Worm (Caenorhabditis elegans) whole organism, L4 larva: ENCODE results near the gene str-44.

Source experiments
- F26F4.8 ChIP-seq: fragments of 200-800 bp; sonication (Bioruptor generic); conservative IDR thresholded peaks from 2 replicates; pipeline ENCODE4 v1.3.6; 2022; ENCODE audit warnings: missing genetic modification characterization, missing compliant biosample characterization
- attf-4 ChIP-seq: sonication (generic microtip); optimal IDR thresholded peaks from 3 replicates; lab custom pipeline; 2017; ENCODE audit warnings: missing biosample characterization, missing genetic modification characterization
- ceh-82 ChIP-seq: sonication (generic microtip); optimal IDR thresholded peaks from 2 replicates; lab custom pipeline; 2017; ENCODE audit warnings: missing biosample characterization, missing genetic modification characterization
- mxl-2 ChIP-seq: fragments of 200-800 bp; sonication (Bioruptor generic); conservative IDR thresholded peaks from 2 replicates; pipeline ENCODE4 v1.3.6; 2022; ENCODE audit warnings: missing genetic modification reagents, missing genetic modification characterization, missing compliant biosample characterization
- nhr-76 ChIP-seq: fragments of 150-350 bp; optimal IDR thresholded peaks from 2 replicates; lab custom pipeline; 2014; ENCODE audit warnings: missing biosample characterization, missing genetic modification characterization
- zfp-3 ChIP-seq: fragments of 200-800 bp; sonication (Bioruptor generic); conservative IDR thresholded peaks from 2 replicates; pipeline ENCODE4 v1.3.6; 2022; ENCODE audit warnings: missing genetic modification reagents, missing genetic modification characterization, missing compliant biosample characterization

DNA sequence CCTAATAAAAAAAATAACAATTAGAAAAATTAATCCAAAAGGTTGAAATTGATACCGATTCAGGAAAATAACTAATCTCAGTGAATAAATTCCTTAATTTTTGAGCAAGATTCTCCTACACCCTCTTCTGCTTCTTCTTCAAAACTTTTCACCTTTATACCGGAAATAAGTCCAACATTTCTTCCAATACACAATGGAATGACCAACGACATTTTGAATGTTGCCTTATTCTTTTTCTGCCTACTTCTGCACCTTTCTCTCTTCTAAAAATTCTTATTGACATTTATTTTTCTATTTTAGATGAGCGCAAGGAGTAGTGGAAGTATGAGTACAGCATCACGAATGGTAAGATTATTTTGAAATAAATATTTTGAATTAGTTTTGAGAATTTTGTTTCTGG, 19.9 kb downstream of the str-44 start, which contains the start of gene unc-8:
- no peak for TF ChIP-seq nhr-76
- TF ChIP-seq zfp-3: no peak
- TF ChIP-seq attf-4 (tag; lab: Kevin White, UChicago): no peak
- no peak for TF ChIP-seq mxl-2 (GFP tag; lab: Robert Waterston, UW)
- TF ChIP-seq ceh-82: no peak
- TF ChIP-seq F26F4.8: no peak
